Fruit fly (Drosophila melanogaster) S2 (cell line): Measurements from ENCODE around the gene Npc2f.

Source experiments
- CG8478 ChIP-seq: fragments of >200 bp; optimal IDR thresholded peaks from 2 replicates; lab custom pipeline; 2018
- CTCF ChIP-seq, 2 experiments: fragments of >200 bp; optimal IDR thresholded peaks; 2 replicates each; lab custom pipeline; 2018

DNA sequence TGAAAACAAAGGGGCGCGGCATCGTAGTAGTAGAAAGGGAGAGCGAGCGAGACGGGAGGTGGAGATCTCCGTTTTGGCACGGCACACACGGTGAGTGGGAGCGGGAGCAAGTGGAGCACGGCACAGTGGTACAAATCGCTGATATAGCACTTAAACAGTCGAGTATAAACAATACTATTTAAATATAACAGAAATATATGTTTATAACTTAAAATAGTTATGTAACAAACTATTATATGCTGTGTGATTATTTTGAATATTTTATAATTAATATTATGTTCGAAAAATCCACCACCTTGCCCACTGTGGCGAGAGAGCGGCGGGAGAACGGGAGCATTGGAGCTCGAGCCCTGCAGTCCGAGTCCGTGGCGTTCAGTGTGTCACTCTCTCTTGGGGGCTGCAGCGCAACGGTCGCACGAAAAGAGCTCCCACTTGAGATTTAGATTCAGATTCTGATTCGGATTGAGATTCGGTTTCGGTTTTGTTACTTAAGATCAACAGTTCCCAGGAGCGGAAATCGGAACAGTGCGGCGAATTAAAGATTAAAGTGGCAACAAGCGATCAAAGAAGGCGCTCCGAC is 3.4 kb downstream of the Npc2f start, which contains the start of gene Kal1:
- TF ChIP-seq CG8478 (lab: Kevin White, UChicago) (no peak), CTCF (optimal IDR thresholded peaks at IDR 0.05; lab: Kevin White, UChicago) (no peak)
